Fruit fly (Drosophila melanogaster) whole organism, embryonic: ENCODE measurements around the gene Klp10A.

ENCODE experiments used
- BEAF-32 ChIP-seq: fragments of 200-800 bp; sonication (Bioruptor generic); optimal IDR thresholded peaks from 3 replicates; lab custom pipeline; 2017; ENCODE audit warnings: missing biosample characterization, missing genetic modification characterization, mild to moderate bottlenecking, moderate library complexity, missing genetic modification reagents
- Blimp-1 ChIP-seq: fragments of 200-800 bp; sonication (Bioruptor generic); optimal IDR thresholded peaks from 3 replicates; lab custom pipeline; 2018; ENCODE audit warnings: missing biosample characterization, missing genetic modification characterization, mild to moderate bottlenecking, moderate library complexity, missing genetic modification reagents
- CG11093 ChIP-seq: fragments of 200-800 bp; sonication (Bioruptor generic); IDR thresholded peaks from 3 replicates; pipeline ENCODE4 v1.3.6; 2022; ENCODE audit warnings: missing biosample characterization, missing genetic modification characterization
- CG13775 ChIP-seq: fragments of 200-800 bp; sonication (Bioruptor generic); optimal IDR thresholded peaks from 3 replicates; lab custom pipeline; 2017; ENCODE audit warnings: missing biosample characterization, mild to moderate bottlenecking, missing genetic modification characterization
- CG17829 ChIP-seq: fragments of 200-800 bp; optimal IDR thresholded peaks from 2 replicates; lab custom pipeline; 2019; ENCODE audit warnings: missing biosample characterization, mild to moderate bottlenecking, missing genetic modification characterization, moderate library complexity
- CG18599 ChIP-seq: fragments of 200-800 bp; sonication (Bioruptor generic); optimal IDR thresholded peaks from 3 replicates; lab custom pipeline; 2017; ENCODE audit warnings: missing biosample characterization, missing genetic modification characterization, mild to moderate bottlenecking, moderate library complexity, missing genetic modification reagents
- CG2116 ChIP-seq: fragments of 200-800 bp; sonication (Bioruptor generic); optimal IDR thresholded peaks from 3 replicates; lab custom pipeline; 2018; ENCODE audit warnings: missing biosample characterization, mild to moderate bottlenecking, missing genetic modification characterization
- CG2712 ChIP-seq: fragments of 200-800 bp; optimal IDR thresholded peaks from 3 replicates; lab custom pipeline; 2019; ENCODE audit warnings: missing biosample characterization, mild to moderate bottlenecking, missing genetic modification characterization, moderate library complexity
- CG30431 ChIP-seq: fragments of 200-800 bp; sonication (Bioruptor generic); optimal IDR thresholded peaks from 2 replicates; lab custom pipeline; 2017; ENCODE audit warnings: missing biosample characterization, missing genetic modification characterization
- CG33557 ChIP-seq: fragments of 200-800 bp; sonication (Bioruptor generic); optimal IDR thresholded peaks from 2 replicates; lab custom pipeline; 2019; ENCODE audit warnings: missing biosample characterization, mild to moderate bottlenecking, missing genetic modification characterization, moderate library complexity
- CG3726 ChIP-seq: fragments of 200-800 bp; sonication (Bioruptor generic); IDR thresholded peaks from 3 replicates; pipeline ENCODE4, ENCODE4 v1.3.6; 2022; ENCODE audit warnings: missing biosample characterization, missing genetic modification characterization
- CG4282 ChIP-seq: fragments of 200-800 bp; sonication (Bioruptor generic); optimal IDR thresholded peaks from 2 replicates; lab custom pipeline; 2016; ENCODE audit warnings: missing biosample characterization, missing genetic modification characterization
- CG4617 ChIP-seq: fragments of 200-800 bp; sonication (Bioruptor generic); optimal IDR thresholded peaks from 3 replicates; lab custom pipeline; 2016; ENCODE audit warnings: missing biosample characterization, missing genetic modification characterization, borderline replicate concordance
- CG4707 ChIP-seq: fragments of 200-800 bp; sonication (Bioruptor generic); optimal IDR thresholded peaks from 2 replicates; lab custom pipeline; 2018; ENCODE audit warnings: missing biosample characterization, mild to moderate bottlenecking, missing genetic modification characterization, moderate library complexity
- CG6254 ChIP-seq: fragments of 200-800 bp; sonication (Bioruptor generic); optimal IDR thresholded peaks from 3 replicates; lab custom pipeline; 2017; ENCODE audit warnings: mild to moderate bottlenecking, missing biosample characterization, missing genetic modification reagents, missing genetic modification characterization
- CG6272 ChIP-seq: fragments of 200-800 bp; sonication (Bioruptor generic); IDR thresholded peaks from 2 replicates; pipeline ENCODE4 v1.3.6; 2022; ENCODE audit warnings: missing biosample characterization, missing genetic modification characterization
- CG7839 ChIP-seq: fragments of 200-800 bp; sonication (Bioruptor generic); optimal IDR thresholded peaks from 3 replicates; lab custom pipeline; 2018; ENCODE audit warnings: missing biosample characterization, mild to moderate bottlenecking, missing genetic modification characterization, moderate library complexity
- CG8281 ChIP-seq: fragments of 200-800 bp; sonication (Bioruptor generic); optimal IDR thresholded peaks from 2 replicates; lab custom pipeline; 2018; ENCODE audit warnings: missing biosample characterization, mild to moderate bottlenecking, missing genetic modification characterization, moderate library complexity
- CG8388 ChIP-seq: fragments of 200-800 bp; sonication (Bioruptor generic); optimal IDR thresholded peaks from 2 replicates; lab custom pipeline; 2019; ENCODE audit warnings: missing biosample characterization, mild to moderate bottlenecking, missing genetic modification characterization, moderate library complexity
- CG9215 ChIP-seq: fragments of 200-800 bp; sonication (Bioruptor generic); IDR thresholded peaks from 2 replicates; pipeline ENCODE4 v1.3.6; 2022; ENCODE audit warnings: missing biosample characterization, missing genetic modification characterization
- CG9932 ChIP-seq: fragments of 200-800 bp; sonication (Bioruptor generic); IDR thresholded peaks from 2 replicates; pipeline ENCODE4 v1.3.6; 2022; ENCODE audit warnings: missing biosample characterization, missing genetic modification characterization
- Chrac-16 ChIP-seq: fragments of 200-800 bp; sonication (Bioruptor generic); optimal IDR thresholded peaks from 3 replicates; lab custom pipeline; 2016; ENCODE audit warnings: missing biosample characterization, missing genetic modification characterization
- CoRest ChIP-seq: fragments of 200-800 bp; sonication (Bioruptor generic); optimal IDR thresholded peaks from 3 replicates; lab custom pipeline; 2018; ENCODE audit warnings: missing biosample characterization, mild to moderate bottlenecking, missing genetic modification characterization, moderate library complexity
- D19B ChIP-seq: fragments of 200-800 bp; sonication (Bioruptor generic); optimal IDR thresholded peaks from 2 replicates; lab custom pipeline; 2017; ENCODE audit warnings: missing biosample characterization, mild to moderate bottlenecking, missing genetic modification characterization
- Dfd ChIP-seq, 2 experiments: fragments of >200 bp; optimal IDR thresholded peaks; 2 replicates each; lab custom pipeline; 2017; ENCODE audit warnings: missing biosample characterization in 2 of 2, missing genetic modification characterization in 2 of 2
- E2f2 ChIP-seq: fragments of 200-800 bp; sonication (Bioruptor generic); IDR thresholded peaks from 2 replicates; pipeline ENCODE4 v1.3.6; 2022; ENCODE audit warnings: missing biosample characterization, missing genetic modification characterization
- Eip74EF ChIP-seq, 2 experiments: fragments of 200-800 bp in 1 of 2; fragments of >200 bp in 1 of 2; sonication (Bioruptor generic) in 1 of 2; optimal IDR thresholded peaks; 2 replicates each; lab custom pipeline; 2017 to 2019; ENCODE audit warnings: missing biosample characterization in 2 of 2, missing genetic modification characterization in 2 of 2, mild to moderate bottlenecking in 1 of 2, moderate library complexity in 1 of 2
- Fer1 ChIP-seq: fragments of 200-800 bp; sonication (Bioruptor generic); optimal IDR thresholded peaks from 2 replicates; lab custom pipeline; 2017; ENCODE audit warnings: missing biosample characterization, mild to moderate bottlenecking, missing genetic modification characterization
- HLH3B ChIP-seq: fragments of 200-800 bp; sonication (Bioruptor generic); IDR thresholded peaks from 2 replicates; pipeline ENCODE4 v1.3.6; 2022; ENCODE audit warnings: missing biosample characterization, missing genetic modification characterization
- HLH54F ChIP-seq: fragments of 200-800 bp; sonication (Bioruptor generic); optimal IDR thresholded peaks from 3 replicates; lab custom pipeline; 2016; ENCODE audit warnings: missing biosample characterization, missing genetic modification characterization
- Lpt ChIP-seq: fragments of >200 bp; optimal IDR thresholded peaks from 2 replicates; lab custom pipeline; 2018; ENCODE audit warnings: missing biosample characterization, missing genetic modification characterization
- MBD-R2 ChIP-seq: fragments of 200-800 bp; sonication (Bioruptor generic); IDR thresholded peaks from 2 replicates; pipeline ENCODE4 v1.3.6; 2022; ENCODE audit warnings: missing biosample characterization, missing genetic modification characterization
- MESR4 ChIP-seq: fragments of 200-800 bp; sonication (Bioruptor generic); optimal IDR thresholded peaks from 2 replicates; lab custom pipeline; 2018; ENCODE audit warnings: missing biosample characterization, mild to moderate bottlenecking, missing genetic modification characterization, moderate library complexity
- Nf-YA ChIP-seq: fragments of 200-800 bp; sonication (Bioruptor generic); IDR thresholded peaks from 2 replicates; pipeline ENCODE4 v1.3.6; 2022; ENCODE audit warnings: missing biosample characterization, missing genetic modification characterization
- Nf-YB ChIP-seq: fragments of 200-800 bp; sonication (Bioruptor generic); optimal IDR thresholded peaks from 3 replicates; lab custom pipeline; 2019; ENCODE audit warnings: missing biosample characterization, mild to moderate bottlenecking, missing genetic modification characterization, moderate library complexity
- Xrp1 ChIP-seq: fragments of 200-800 bp; sonication (Bioruptor generic); IDR thresholded peaks from 2 replicates; pipeline ENCODE4 v1.3.6; 2022; ENCODE audit warnings: missing biosample characterization, missing genetic modification characterization
- caup ChIP-seq: fragments of 200-800 bp; sonication (Bioruptor generic); optimal IDR thresholded peaks from 3 replicates; lab custom pipeline; 2017; ENCODE audit warnings: missing biosample characterization, mild to moderate bottlenecking, missing genetic modification characterization, moderate library complexity; ENCODE audit not compliant: severe bottlenecking
- dati ChIP-seq: fragments of 200-800 bp; sonication (Bioruptor generic); IDR thresholded peaks from 2 replicates; pipeline ENCODE4 v1.3.6; 2022; ENCODE audit warnings: missing biosample characterization, missing genetic modification characterization
- eve ChIP-seq, 2 experiments: fragments of >200 bp; optimal IDR thresholded peaks; 2 replicates each; lab custom pipeline; 2017; ENCODE audit warnings: missing biosample characterization in 2 of 2, missing genetic modification characterization in 2 of 2
- insv ChIP-seq, 2 experiments: fragments of 200-800 bp; sonication (Bioruptor generic); optimal IDR thresholded peaks; 3 replicates each; lab custom pipeline; 2016 to 2018; ENCODE audit warnings: missing biosample characterization in 2 of 2, missing genetic modification characterization in 2 of 2
- knrl ChIP-seq: fragments of 200-800 bp; sonication (Bioruptor generic); IDR thresholded peaks from 3 replicates; pipeline ENCODE4 v1.3.6; 2022; ENCODE audit warnings: missing biosample characterization, missing genetic modification characterization; ENCODE audit not compliant: partially characterized antibody
- salm ChIP-seq: fragments of 200-800 bp; sonication (Bioruptor generic); optimal IDR thresholded peaks from 2 replicates; lab custom pipeline; 2018; ENCODE audit warnings: missing biosample characterization, mild to moderate bottlenecking, missing genetic modification characterization
- scrt ChIP-seq: fragments of 200-800 bp; sonication (Bioruptor generic); optimal IDR thresholded peaks from 2 replicates; lab custom pipeline; 2018; ENCODE audit warnings: missing biosample characterization, mild to moderate bottlenecking, missing genetic modification characterization, moderate library complexity
- sens ChIP-seq: fragments of 200-800 bp; sonication (Bioruptor generic); peaks from one replicate; lab custom pipeline; 2016; ENCODE audit warnings: missing biosample characterization, missing genetic modification characterization
- sna ChIP-seq: fragments of 200-800 bp; sonication (Bioruptor generic); IDR thresholded peaks from 2 replicates; pipeline ENCODE4 v1.3.6; 2022; ENCODE audit warnings: missing biosample characterization, missing genetic modification characterization; ENCODE audit not compliant: partially characterized antibody
- sob ChIP-seq: fragments of 200-800 bp; sonication (Bioruptor generic); IDR thresholded peaks from 2 replicates; pipeline ENCODE4 v1.3.6; 2022; ENCODE audit warnings: missing biosample characterization, missing genetic modification characterization
- sr ChIP-seq: fragments of 200-800 bp; sonication (Bioruptor generic); IDR thresholded peaks from 3 replicates; pipeline ENCODE4 v1.3.6; 2022; ENCODE audit warnings: missing biosample characterization, missing genetic modification characterization
- tin ChIP-seq: fragments of 200-800 bp; sonication (Bioruptor generic); optimal IDR thresholded peaks from 3 replicates; lab custom pipeline; 2016; ENCODE audit warnings: missing biosample characterization, missing genetic modification characterization
- unpg ChIP-seq: fragments of 200-800 bp; sonication (Bioruptor generic); optimal IDR thresholded peaks from 3 replicates; lab custom pipeline; 2018; ENCODE audit warnings: missing biosample characterization, mild to moderate bottlenecking, missing genetic modification characterization, moderate library complexity
- vfl ChIP-seq: fragments of 200-800 bp; sonication (Bioruptor generic); optimal IDR thresholded peaks from 2 replicates; lab custom pipeline; 2016; ENCODE audit warnings: missing biosample characterization, missing genetic modification characterization

Klp10A gene

DNA sequence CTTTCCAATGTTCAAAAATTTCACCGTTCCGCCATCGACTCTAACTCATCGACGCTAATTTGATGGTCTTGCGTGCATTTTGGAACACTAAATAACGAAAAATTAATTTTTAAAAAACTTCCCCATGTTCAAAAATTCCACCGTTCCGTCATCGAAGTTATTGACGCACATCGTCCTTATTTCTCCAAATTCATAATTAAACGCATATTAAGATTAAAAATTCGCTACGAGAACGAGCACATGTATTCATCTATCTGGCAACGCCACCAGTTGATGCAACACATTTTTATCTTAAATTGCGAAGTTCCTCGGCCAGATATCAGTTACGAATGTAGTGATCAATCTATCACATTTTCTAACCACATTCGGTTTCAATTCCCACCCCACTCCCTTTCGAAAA is 12.3 kb upstream of the Klp10A start, which contains the start of gene Lint-1 (continued):
- no peak for TF ChIP-seq insv (GFP tag; optimal IDR thresholded peaks at IDR 0.05; lab: Kevin White, UChicago)
- TF ChIP-seq HLH3B (GFP tag; lab: Robert Waterston, UW) = no peak
- TF ChIP-seq CG6254 (GFP tag; lab: Kevin White, UChicago) = no peak
- TF ChIP-seq D19B (GFP tag; lab: Kevin White, UChicago) = no peak
- no peak for TF ChIP-seq CG6272 (GFP tag; lab: Robert Waterston, UW)
- peak; percentile 7 for TF ChIP-seq CG2712
- TF ChIP-seq CG4617 (GFP tag; lab: Kevin White, UChicago) = peak; percentile 65
- no peak for TF ChIP-seq Lpt (GFP tag; lab: Kevin White, UChicago)
- no peak for TF ChIP-seq CoRest (tag; lab: Kevin White, UChicago)
- TF ChIP-seq Xrp1 (GFP tag; lab: Robert Waterston, UW) = peak; percentile 28; the same call in 1 of the 2 replicates
- no peak for TF ChIP-seq sna (GFP tag; lab: Robert Waterston, UW)
- TF ChIP-seq Nf-YA (GFP tag; lab: Robert Waterston, UW) = no peak
- no peak for TF ChIP-seq CG11093 (GFP tag; lab: Robert Waterston, UW)
- no peak for TF ChIP-seq sr
- no peak for TF ChIP-seq MESR4 (GFP tag; lab: Kevin White, UChicago)
- TF ChIP-seq Fer1 = no peak
- peak; percentile 41; the same call in 1 of the 2 replicates for TF ChIP-seq CG9932 (GFP tag; lab: Robert Waterston, UW)
- TF ChIP-seq CG8281 (tag; lab: Kevin White, UChicago) = no peak
- TF ChIP-seq CG8388 = no peak
- TF ChIP-seq sob = 0 out of 2 replicates have a peak, but pooled peaks have one; percentile 17
- peak; percentile 33; the same call in 1 of the 2 replicates for TF ChIP-seq MBD-R2
- TF ChIP-seq Dfd (GFP tag; optimal IDR thresholded peaks at IDR 0.05; lab: Kevin White, UChicago) = no peak
- TF ChIP-seq caup = no peak
- no peak for TF ChIP-seq CG30431
- TF ChIP-seq CG13775 (GFP tag; lab: Kevin White, UChicago) = no peak
- no peak for TF ChIP-seq CG4707 (GFP tag; lab: Kevin White, UChicago)
- peak; percentile 80 for TF ChIP-seq sens (GFP tag; lab: Kevin White, UChicago)
- TF ChIP-seq knrl = peak; percentile 24; the same call in 1 of the 3 replicates
- TF ChIP-seq CG3726 = no peak
- peak; percentile 10 for TF ChIP-seq unpg (GFP tag; lab: Kevin White, UChicago)
- no peak for TF ChIP-seq CG9215 (GFP tag; lab: Robert Waterston, UW)
- peak; percentile 23 for TF ChIP-seq HLH54F
- TF ChIP-seq Nf-YB = no peak
- TF ChIP-seq salm (tag; lab: Kevin White, UChicago) = no peak
- peak; percentile 72 for TF ChIP-seq CG2116
- TF ChIP-seq CG18599 = no peak
- no peak for TF ChIP-seq CG33557 (GFP tag; lab: Kevin White, UChicago)
- TF ChIP-seq CG7839 (tag; lab: Kevin White, UChicago) = no peak
- TF ChIP-seq E2f2 (GFP tag; lab: Robert Waterston, UW) = peak; percentile 21; the same call in 1 of the 2 replicates
- TF ChIP-seq CG17829 = no peak
- no peak for TF ChIP-seq CG4282
- no peak for TF ChIP-seq dati (GFP tag; lab: Robert Waterston, UW)
- TF ChIP-seq tin (GFP tag; lab: Kevin White, UChicago) = no peak
- no peak for TF ChIP-seq Blimp-1 (GFP tag; lab: Kevin White, UChicago)
- no peak for TF ChIP-seq Chrac-16 (GFP tag; lab: Kevin White, UChicago)
- no peak for TF ChIP-seq scrt (GFP tag; lab: Kevin White, UChicago)
- no peak for TF ChIP-seq eve (GFP tag; optimal IDR thresholded peaks at IDR 0.05; lab: Kevin White, UChicago)
- no peak for TF ChIP-seq Eip74EF (GFP tag; optimal IDR thresholded peaks at IDR 0.05; lab: Kevin White, UChicago)
- TF ChIP-seq vfl (GFP tag; lab: Kevin White, UChicago) = peak; percentile 6
- TF ChIP-seq BEAF-32 (GFP tag; lab: Kevin White, UChicago) = peak; percentile 37
